Fruit fly (Drosophila melanogaster) whole organism, embryonic: ENCODE measurements around the gene Gs2.

ENCODE experiments used
- Antp ChIP-seq: fragments of 200-800 bp; sonication (Bioruptor generic); optimal IDR thresholded peaks from 3 replicates; lab custom pipeline; 2016; ENCODE audit warnings: missing biosample characterization, missing genetic modification characterization
- Atf6 ChIP-seq: fragments of 200-800 bp; sonication (Bioruptor generic); IDR thresholded peaks from 2 replicates; pipeline ENCODE4 v1.3.6; 2022; ENCODE audit warnings: missing biosample characterization, missing genetic modification characterization
- Bteb2 ChIP-seq: fragments of 200-800 bp; sonication (Bioruptor generic); optimal IDR thresholded peaks from 2 replicates; lab custom pipeline; 2016; ENCODE audit warnings: missing biosample characterization, missing genetic modification characterization
- CG10267 ChIP-seq: fragments of 200-800 bp; sonication (Bioruptor generic); optimal IDR thresholded peaks from 2 replicates; lab custom pipeline; 2018; ENCODE audit warnings: missing biosample characterization, mild to moderate bottlenecking, missing genetic modification characterization, moderate library complexity
- CG10654 ChIP-seq: fragments of 200-800 bp; sonication (Bioruptor generic); optimal IDR thresholded peaks from 2 replicates; lab custom pipeline; 2016; ENCODE audit warnings: missing biosample characterization, missing genetic modification characterization
- CG11504 ChIP-seq: fragments of 200-800 bp; sonication (Bioruptor generic); optimal IDR thresholded peaks from 3 replicates; lab custom pipeline; 2019; ENCODE audit warnings: missing biosample characterization, mild to moderate bottlenecking, missing genetic modification characterization, moderate library complexity
- CG11560 ChIP-seq: fragments of 200-800 bp; sonication (Bioruptor generic); IDR thresholded peaks from 3 replicates; pipeline ENCODE4 v1.3.6; 2022; ENCODE audit warnings: missing biosample characterization, missing genetic modification characterization
- CG12236 ChIP-seq: fragments of 200-800 bp; sonication (Bioruptor generic); optimal IDR thresholded peaks from 2 replicates; lab custom pipeline; 2016; ENCODE audit warnings: missing biosample characterization, missing genetic modification characterization
- CG12299 ChIP-seq: fragments of 200-800 bp; sonication (Bioruptor generic); optimal IDR thresholded peaks from 2 replicates; lab custom pipeline; 2018; ENCODE audit warnings: missing biosample characterization, mild to moderate bottlenecking, missing genetic modification characterization
- CG13296 ChIP-seq: fragments of 200-800 bp; sonication (Bioruptor generic); optimal IDR thresholded peaks from 3 replicates; lab custom pipeline; 2018; ENCODE audit warnings: missing biosample characterization, mild to moderate bottlenecking, missing genetic modification characterization
- CG13775 ChIP-seq: fragments of 200-800 bp; sonication (Bioruptor generic); optimal IDR thresholded peaks from 3 replicates; lab custom pipeline; 2017; ENCODE audit warnings: missing biosample characterization, mild to moderate bottlenecking, missing genetic modification characterization
- CG14014 ChIP-seq: fragments of 200-800 bp; sonication (Bioruptor generic); IDR thresholded peaks from 2 replicates; pipeline ENCODE4 v1.3.6; 2022; ENCODE audit warnings: missing biosample characterization, missing genetic modification characterization
- CG1529 ChIP-seq: fragments of 200-800 bp; sonication (Bioruptor generic); optimal IDR thresholded peaks from 3 replicates; lab custom pipeline; 2018; ENCODE audit warnings: missing biosample characterization, missing genetic modification characterization
- CG1647 ChIP-seq: fragments of 200-800 bp; sonication (Bioruptor generic); optimal IDR thresholded peaks from 3 replicates; lab custom pipeline; 2016; ENCODE audit warnings: missing biosample characterization, missing genetic modification characterization
- CG18764 ChIP-seq: fragments of 200-800 bp; sonication (Bioruptor generic); optimal IDR thresholded peaks from 3 replicates; lab custom pipeline; 2016; ENCODE audit warnings: missing biosample characterization, missing genetic modification characterization
- CG31224 ChIP-seq: fragments of 200-800 bp; sonication (Bioruptor generic); IDR thresholded peaks from 2 replicates; pipeline ENCODE4 v1.3.6; 2022; ENCODE audit warnings: missing biosample characterization, missing genetic modification characterization
- CG34224 ChIP-seq: fragments of 200-800 bp; sonication (Bioruptor generic); IDR thresholded peaks from 3 replicates; pipeline ENCODE4 v1.3.6; 2022; ENCODE audit warnings: missing biosample characterization, missing genetic modification characterization; ENCODE audit not compliant: partially characterized antibody
- CG3847 ChIP-seq: fragments of 200-800 bp; sonication (Bioruptor generic); IDR thresholded peaks from 2 replicates; pipeline ENCODE4 v1.3.6; 2022; ENCODE audit warnings: missing biosample characterization, missing genetic modification characterization
- CG8765 ChIP-seq: fragments of 200-800 bp; sonication (Bioruptor generic); IDR thresholded peaks from 2 replicates; pipeline ENCODE4 v1.3.6; 2022; ENCODE audit warnings: missing biosample characterization, missing genetic modification characterization
- CG9797 ChIP-seq: fragments of 200-800 bp; sonication (Bioruptor generic); optimal IDR thresholded peaks from 3 replicates; lab custom pipeline; 2018; ENCODE audit warnings: missing biosample characterization, mild to moderate bottlenecking, missing genetic modification characterization
- Dek ChIP-seq: fragments of 200-800 bp; sonication (Bioruptor generic); optimal IDR thresholded peaks from 3 replicates; lab custom pipeline; 2019; ENCODE audit warnings: missing biosample characterization, mild to moderate bottlenecking, missing genetic modification characterization, moderate library complexity
- Ets65A ChIP-seq: fragments of 200-800 bp; sonication (Bioruptor generic); peaks from one replicate; lab custom pipeline; 2016; ENCODE audit warnings: missing biosample characterization, missing genetic modification characterization
- Hey ChIP-seq: fragments of 200-800 bp; sonication (Bioruptor generic); optimal IDR thresholded peaks from 3 replicates; lab custom pipeline; 2018; ENCODE audit warnings: missing biosample characterization, mild to moderate bottlenecking, missing genetic modification characterization
- Myb ChIP-seq: fragments of 200-800 bp; sonication (Bioruptor generic); optimal IDR thresholded peaks from 2 replicates; lab custom pipeline; 2016; ENCODE audit warnings: missing biosample characterization, missing genetic modification characterization
- NFAT ChIP-seq: fragments of 200-800 bp; sonication (Bioruptor generic); IDR thresholded peaks from 2 replicates; pipeline ENCODE4 v1.3.6; 2022; ENCODE audit warnings: missing biosample characterization, missing genetic modification characterization
- Nf-YC ChIP-seq: fragments of 200-800 bp; optimal IDR thresholded peaks from 3 replicates; lab custom pipeline; 2019; ENCODE audit warnings: missing biosample characterization, mild to moderate bottlenecking, missing genetic modification characterization, moderate library complexity
- Oaz ChIP-seq: fragments of 200-800 bp; sonication (Bioruptor generic); IDR thresholded peaks from 2 replicates; pipeline ENCODE4 v1.3.6; 2022; ENCODE audit warnings: missing biosample characterization, missing genetic modification characterization
- Sry-δ ChIP-seq: fragments of 200-800 bp; sonication (Bioruptor generic); optimal IDR thresholded peaks from 2 replicates; lab custom pipeline; 2016; ENCODE audit warnings: missing biosample characterization, missing genetic modification characterization
- Taf1 ChIP-seq: fragments of 200-800 bp; sonication (Bioruptor generic); IDR thresholded peaks from 2 replicates; pipeline ENCODE4 v1.3.6; 2022; ENCODE audit warnings: missing biosample characterization, missing genetic modification characterization
- Xrp1 ChIP-seq: fragments of 200-800 bp; sonication (Bioruptor generic); IDR thresholded peaks from 2 replicates; pipeline ENCODE4 v1.3.6; 2022; ENCODE audit warnings: missing biosample characterization, missing genetic modification characterization
- al ChIP-seq: fragments of 200-800 bp; sonication (Bioruptor generic); IDR thresholded peaks from 2 replicates; pipeline ENCODE4 v1.3.6; 2022; ENCODE audit warnings: missing biosample characterization, missing genetic modification characterization
- az2 ChIP-seq: fragments of 200-800 bp; sonication (Bioruptor generic); optimal IDR thresholded peaks from 3 replicates; lab custom pipeline; 2016; ENCODE audit warnings: missing biosample characterization, missing genetic modification characterization
- cg ChIP-seq: fragments of 200-800 bp; sonication (Bioruptor generic); optimal IDR thresholded peaks from 3 replicates; lab custom pipeline; 2019; ENCODE audit warnings: missing biosample characterization, mild to moderate bottlenecking, missing genetic modification characterization, moderate library complexity
- dimm ChIP-seq: fragments of 200-800 bp; sonication (Bioruptor generic); IDR thresholded peaks from 2 replicates; pipeline ENCODE4 v1.3.6; 2022; ENCODE audit warnings: missing biosample characterization, missing genetic modification characterization
- dmrt99B ChIP-seq: fragments of 200-800 bp; sonication (Bioruptor generic); optimal IDR thresholded peaks from 2 replicates; lab custom pipeline; 2018; ENCODE audit warnings: missing biosample characterization, mild to moderate bottlenecking, missing genetic modification characterization, moderate library complexity
- hkb ChIP-seq, 2 experiments: fragments of 200-800 bp in 1 of 2; fragments of >200 bp in 1 of 2; sonication (Bioruptor generic) in 1 of 2; IDR thresholded peaks in 1 of 2; optimal IDR thresholded peaks in 1 of 2; 2 replicates each; pipeline versions ENCODE4 v1.3.6 to Lab custom; 2017 to 2022; ENCODE audit warnings: missing biosample characterization in 1 of 2, missing genetic modification characterization in 1 of 2
- jumu ChIP-seq: fragments of 200-800 bp; sonication (Bioruptor generic); optimal IDR thresholded peaks from 3 replicates; lab custom pipeline; 2016; ENCODE audit warnings: missing biosample characterization, missing genetic modification characterization
- lab ChIP-seq: fragments of 200-800 bp; sonication (Bioruptor generic); optimal IDR thresholded peaks from 3 replicates; lab custom pipeline; 2017; ENCODE audit warnings: missing biosample characterization, missing genetic modification characterization, mild to moderate bottlenecking, moderate library complexity, missing genetic modification reagents
- lbe ChIP-seq: fragments of 200-800 bp; sonication (Bioruptor generic); optimal IDR thresholded peaks from 2 replicates; lab custom pipeline; 2016; ENCODE audit warnings: missing biosample characterization, mild to moderate bottlenecking, missing genetic modification characterization
- nmo ChIP-seq: fragments of 200-800 bp; sonication (Bioruptor generic); optimal IDR thresholded peaks from 2 replicates; lab custom pipeline; 2018; ENCODE audit warnings: missing biosample characterization, mild to moderate bottlenecking, missing genetic modification characterization, moderate library complexity
- odd ChIP-seq: fragments of 200-800 bp; sonication (Bioruptor generic); optimal IDR thresholded peaks from 2 replicates; lab custom pipeline; 2017; ENCODE audit warnings: missing biosample characterization, mild to moderate bottlenecking, missing genetic modification characterization
- org-1 ChIP-seq: fragments of 200-800 bp; sonication (Bioruptor generic); optimal IDR thresholded peaks from 2 replicates; lab custom pipeline; 2017; ENCODE audit warnings: missing biosample characterization, missing genetic modification characterization
- pan ChIP-seq, 4 experiments: fragments of >200 bp in 3 of 4; fragments of 200-800 bp in 1 of 4; sonication (Bioruptor generic) in 1 of 4; optimal IDR thresholded peaks in 3 of 4; IDR thresholded peaks in 1 of 4; 2 replicates each; pipeline versions ENCODE4 v1.3.6 to Lab custom; 2017 to 2022; ENCODE audit warnings: missing biosample characterization in 2 of 4, missing genetic modification characterization in 2 of 4, mixed read lengths in 1 of 4
- phol ChIP-seq: fragments of 200-800 bp; sonication (Bioruptor generic); optimal IDR thresholded peaks from 3 replicates; lab custom pipeline; 2018; ENCODE audit warnings: missing biosample characterization, mild to moderate bottlenecking, missing genetic modification characterization, moderate library complexity
- psq ChIP-seq: fragments of 200-800 bp; sonication (Bioruptor generic); optimal IDR thresholded peaks from 2 replicates; lab custom pipeline; 2017; ENCODE audit warnings: missing biosample characterization, missing genetic modification characterization
- pum ChIP-seq: fragments of 200-800 bp; sonication (Bioruptor generic); optimal IDR thresholded peaks from 2 replicates; lab custom pipeline; 2016; ENCODE audit warnings: missing biosample characterization, missing genetic modification characterization
- slbo ChIP-seq: fragments of 200-800 bp; sonication (Bioruptor generic); IDR thresholded peaks from 2 replicates; pipeline ENCODE4 v1.3.6; 2022; ENCODE audit warnings: missing biosample characterization, missing genetic modification characterization
- slp2 ChIP-seq: fragments of 200-800 bp; sonication (Bioruptor generic); optimal IDR thresholded peaks from 2 replicates; lab custom pipeline; 2016; ENCODE audit warnings: missing biosample characterization, missing genetic modification characterization
- ttk ChIP-seq: fragments of 200-800 bp; sonication (Bioruptor generic); IDR thresholded peaks from 2 replicates; pipeline ENCODE4 v2.1.2; 2022; ENCODE audit warnings: missing biosample characterization, missing genetic modification characterization
- wek ChIP-seq: fragments of 200-800 bp; sonication (Bioruptor generic); optimal IDR thresholded peaks from 3 replicates; lab custom pipeline; 2018; ENCODE audit warnings: missing biosample characterization, mild to moderate bottlenecking, missing genetic modification characterization, moderate library complexity
- zfh1 ChIP-seq: fragments of 200-800 bp; sonication (Bioruptor generic); IDR thresholded peaks from 3 replicates; pipeline ENCODE4 v1.3.6; 2022; ENCODE audit warnings: missing biosample characterization, missing genetic modification characterization

Gs2 gene

DNA sequence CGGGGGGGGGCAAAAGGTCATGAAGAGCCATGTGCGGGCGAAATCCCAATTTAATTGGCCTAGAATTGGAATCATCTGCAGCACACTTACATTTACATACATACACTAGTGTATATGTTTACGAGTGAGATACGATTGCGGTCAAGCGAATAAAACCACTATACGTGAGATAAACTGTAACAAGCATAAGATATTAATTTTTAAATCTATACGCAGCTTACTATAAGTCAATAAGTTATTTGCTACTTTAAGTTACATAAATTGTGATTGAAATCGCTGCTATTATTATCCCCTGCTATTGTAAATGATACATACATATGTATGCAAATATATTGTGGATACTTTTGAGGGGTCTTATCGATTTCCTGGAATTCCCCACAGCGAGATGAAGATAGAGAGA is 43.5 kb upstream of the Gs2 start (continued):
- TF ChIP-seq lab (GFP tag; lab: Kevin White, UChicago) (peak; percentile 70), CG11504 (tag; lab: Kevin White, UChicago) (peak; percentile 67), Sry-δ (GFP tag; lab: Kevin White, UChicago) (no peak), odd (no peak), dmrt99B (tag; lab: Kevin White, UChicago) (peak; percentile 68), CG1529 (GFP tag; lab: Kevin White, UChicago) (no peak), Bteb2 (GFP tag; lab: Kevin White, UChicago) (peak; percentile 6), CG3847 (GFP tag; lab: Robert Waterston, UW) (peak; percentile 41), wek (no peak), Myb (GFP tag; lab: Kevin White, UChicago) (no peak), CG12236 (GFP tag; lab: Kevin White, UChicago) (no peak), Dek (peak; percentile 7), CG18764 (GFP tag; lab: Kevin White, UChicago) (no peak), Oaz (GFP tag; lab: Robert Waterston, UW) (peak; percentile 40; the same call in 1 of the 2 replicates), Ets65A (GFP tag; lab: Kevin White, UChicago) (peak; percentile 47), CG13775 (GFP tag; lab: Kevin White, UChicago) (no peak), pum (GFP tag; lab: Kevin White, UChicago) (peak; percentile 0), hkb (optimal IDR thresholded peaks at IDR 0.05; lab: Kevin White, UChicago) (no peak), hkb (GFP tag; IDR thresholded peaks at IDR 0.05; lab: Robert Waterston, UW) (peak; percentile 70), slp2 (no peak), dimm (GFP tag; lab: Robert Waterston, UW) (peak; percentile 15; the same call in 1 of the 2 replicates), ttk (GFP tag; lab: Robert Waterston, UW) (peak; percentile 52; the same call in 1 of the 2 replicates), jumu (GFP tag; lab: Kevin White, UChicago) (no peak), nmo (GFP tag; lab: Kevin White, UChicago) (peak; percentile 37), Antp (GFP tag; lab: Kevin White, UChicago) (peak; percentile 1), org-1 (peak; percentile 25), CG1647 (GFP tag; lab: Kevin White, UChicago) (no peak), CG12299 (tag; lab: Kevin White, UChicago) (no peak), Nf-YC (peak; percentile 52), pan (optimal IDR thresholded peaks at IDR 0.05; lab: Kevin White, UChicago) (no peak), pan (GFP tag; optimal IDR thresholded peaks at IDR 0.05 in 1 of 2, IDR thresholded peaks at IDR 0.05 in 1 of 2) (peak in 1 of 2 experiments; percentile 58), NFAT (GFP tag; lab: Robert Waterston, UW) (peak; percentile 42; the same call in 1 of the 2 replicates), az2 (GFP tag; lab: Kevin White, UChicago) (no peak), al (GFP tag; lab: Robert Waterston, UW) (peak; percentile 27; the same call in 1 of the 2 replicates), CG34224 (no peak), CG14014 (GFP tag; lab: Robert Waterston, UW) (peak; percentile 46), Taf1 (GFP tag; lab: Robert Waterston, UW) (peak; percentile 40; the same call in 1 of the 2 replicates), Xrp1 (GFP tag; lab: Robert Waterston, UW) (peak; percentile 55; the same call in 1 of the 2 replicates), cg (no peak), CG10654 (GFP tag; lab: Kevin White, UChicago) (no peak), Atf6 (GFP tag; lab: Robert Waterston, UW) (peak; percentile 55), Hey (tag; lab: Kevin White, UChicago) (no peak), lbe (no peak), CG9797 (no peak), phol (peak; percentile 24), CG8765 (GFP tag; lab: Robert Waterston, UW) (no peak), CG10267 (tag; lab: Kevin White, UChicago) (peak; percentile 10), psq (GFP tag; lab: Kevin White, UChicago) (no peak), CG31224 (GFP tag; lab: Robert Waterston, UW) (peak; percentile 45; the same call in 1 of the 2 replicates), CG11560 (tag; lab: Robert Waterston, UW) (no peak), CG13296 (GFP tag; lab: Kevin White, UChicago) (peak; percentile 51), zfh1 (peak; percentile 45; the same call in 1 of the 3 replicates), slbo (GFP tag; lab: Robert Waterston, UW) (peak; percentile 65)
